Comparison of ENCODE assay signal across 2 fruit fly cellular contexts in genomic region chr3L:22106704-22107103, dm6.
A peak's percentile ranks its signal among the peaks of the same experiment; 100 is the strongest.
TF ChIP-seq lines count a peak whose summit lies in the region.

No protein-coding gene starts in this region.

TF ChIP-seq in whole organism, prepupa, 60 proteins besides CTCF, POLR2A, EP300 and RAD21:
- TF ChIP-seq CG6276 (GFP tag; optimal IDR thresholded peaks at IDR 0.05; lab: Kevin White, UChicago) (peak; percentile 52), Gug (GFP tag; IDR thresholded peaks at IDR 0.05; lab: Robert Waterston, UW) (peak; percentile 29; the same call in 1 of the 2 replicates), Sox14 (GFP tag; optimal IDR thresholded peaks at IDR 0.05; lab: Kevin White, UChicago) (peak; percentile 20), pdm3 (GFP tag; optimal IDR thresholded peaks at IDR 0.05; lab: Kevin White, UChicago) (peak; percentile 7), CG3032 (tag; optimal IDR thresholded peaks at IDR 0.05; lab: Kevin White, UChicago) (peak; percentile 22), CG3919 (GFP tag; optimal IDR thresholded peaks at IDR 0.05; lab: Kevin White, UChicago) (peak; percentile 1), CG32006 (GFP tag; optimal IDR thresholded peaks at IDR 0.05; lab: Kevin White, UChicago) (peak; percentile 81), Eip75B (GFP tag; optimal IDR thresholded peaks at IDR 0.05; lab: Kevin White, UChicago) (peak; percentile 18), CG10669 (GFP tag; optimal IDR thresholded peaks at IDR 0.05; lab: Kevin White, UChicago) (peak; percentile 24), CG1621 (tag; optimal IDR thresholded peaks at IDR 0.05; lab: Kevin White, UChicago) (no peak), achi (GFP tag; optimal IDR thresholded peaks at IDR 0.05; lab: Kevin White, UChicago) (peak; percentile 33), topi (GFP tag; optimal IDR thresholded peaks at IDR 0.05; lab: Kevin White, UChicago) (peak; percentile 15), CG15336 (GFP tag; IDR thresholded peaks at IDR 0.05; lab: Robert Waterston, UW) (peak; percentile 54), CG6808 (GFP tag; optimal IDR thresholded peaks at IDR 0.05; lab: Kevin White, UChicago) (peak; percentile 8), acj6 (GFP tag; optimal IDR thresholded peaks at IDR 0.05; lab: Kevin White, UChicago) (peak; percentile 15), Met (GFP tag; optimal IDR thresholded peaks at IDR 0.05; lab: Kevin White, UChicago) (no peak), CG4318 (GFP tag; optimal IDR thresholded peaks at IDR 0.05; lab: Kevin White, UChicago) (peak; percentile 58), CG31627 (GFP tag; optimal IDR thresholded peaks at IDR 0.05; lab: Kevin White, UChicago) (no peak), CG10631 (GFP tag; optimal IDR thresholded peaks at IDR 0.05; lab: Kevin White, UChicago) (peak; percentile 33), CG6854 (GFP tag; optimal IDR thresholded peaks at IDR 0.05; lab: Kevin White, UChicago) (no peak), Eip78C (GFP tag; lab: Kevin White, UChicago) (peak; percentile 82), Hr4 (GFP tag; optimal IDR thresholded peaks at IDR 0.05; lab: Kevin White, UChicago) (peak; percentile 62), CG8632 (GFP tag; optimal IDR thresholded peaks at IDR 0.05; lab: Kevin White, UChicago) (no peak), OdsH (GFP tag; optimal IDR thresholded peaks at IDR 0.05; lab: Kevin White, UChicago) (peak; percentile 10), Ets96B (tag; optimal IDR thresholded peaks at IDR 0.05; lab: Kevin White, UChicago) (peak; percentile 7), CG6163 (GFP tag; IDR thresholded peaks at IDR 0.05; lab: Robert Waterston, UW) (no peak; the same call in 2 of the 3 replicates), Hr39 (GFP tag; optimal IDR thresholded peaks at IDR 0.05; lab: Kevin White, UChicago) (no peak), CG8119 (GFP tag; IDR thresholded peaks at IDR 0.05; lab: Robert Waterston, UW) (peak; percentile 51; the same call in 1 of the 3 replicates)

TF ChIP-seq in whole organism, pupa, 21 proteins besides CTCF, POLR2A, EP300 and RAD21:
- TF ChIP-seq CG14655 (GFP tag; optimal IDR thresholded peaks at IDR 0.05; lab: Kevin White, UChicago) (peak; percentile 79), Ets98B (GFP tag; IDR thresholded peaks at IDR 0.05; lab: Robert Waterston, UW) (peak; percentile 16; the same call in 1 of the 2 replicates), rn (GFP tag; IDR thresholded peaks at IDR 0.05; lab: Robert Waterston, UW) (no peak), CG15710 (tag; optimal IDR thresholded peaks at IDR 0.05; lab: Kevin White, UChicago) (peak; percentile 28), CG8301 (tag; optimal IDR thresholded peaks at IDR 0.05; lab: Kevin White, UChicago) (peak; percentile 68), EcR (GFP tag; optimal IDR thresholded peaks at IDR 0.05; lab: Kevin White, UChicago) (no peak), gl (tag; optimal IDR thresholded peaks at IDR 0.05; lab: Kevin White, UChicago) (no peak), CG34367 (tag; optimal IDR thresholded peaks at IDR 0.05; lab: Kevin White, UChicago) (peak; percentile 22), CG12605 (GFP tag; IDR thresholded peaks at IDR 0.05; lab: Robert Waterston, UW) (no peak), CG8159 (tag; optimal IDR thresholded peaks at IDR 0.05; lab: Kevin White, UChicago) (peak; percentile 47), CG13204 (GFP tag; optimal IDR thresholded peaks at IDR 0.05; lab: Kevin White, UChicago) (no peak), Pif1A (GFP tag; optimal IDR thresholded peaks at IDR 0.05; lab: Kevin White, UChicago) (peak; percentile 15), CG32121 (GFP tag; IDR thresholded peaks at IDR 0.05; lab: Robert Waterston, UW) (no peak; the same call in 1 of the 2 replicates), CG9948 (tag; optimal IDR thresholded peaks at IDR 0.05; lab: Kevin White, UChicago) (peak; percentile 55), D1 (tag; optimal IDR thresholded peaks at IDR 0.05; lab: Kevin White, UChicago) (no peak), CG10348 (GFP tag; IDR thresholded peaks at IDR 0.05; lab: Robert Waterston, UW) (no peak), CG17806 (tag; optimal IDR thresholded peaks at IDR 0.05; lab: Kevin White, UChicago) (peak; percentile 35)
